Fruit fly (Drosophila melanogaster) whole organism, adult: ENCODE measurements around the gene Naa30A.

Experiments used
- CG11617 ChIP-seq: fragments of 200-800 bp; sonication (Bioruptor generic); optimal IDR thresholded peaks from 2 replicates; lab custom pipeline; 2017; ENCODE audit warnings: mild to moderate bottlenecking, missing biosample characterization, missing genetic modification reagents, missing genetic modification characterization
- CG12768 ChIP-seq: fragments of 200-800 bp; sonication (Bioruptor generic); optimal IDR thresholded peaks from 2 replicates; lab custom pipeline; 2017; ENCODE audit warnings: missing biosample characterization, missing genetic modification characterization, mild to moderate bottlenecking, moderate library complexity, missing genetic modification reagents
- CG14711 ChIP-seq: fragments of 200-800 bp; sonication (Bioruptor generic); optimal IDR thresholded peaks from 2 replicates; lab custom pipeline; 2018; ENCODE audit warnings: missing biosample characterization, mild to moderate bottlenecking, missing genetic modification characterization, moderate library complexity
- CG1620 ChIP-seq: fragments of 200-800 bp; sonication (Bioruptor generic); optimal IDR thresholded peaks from 2 replicates; lab custom pipeline; 2016; ENCODE audit warnings: missing biosample characterization, missing genetic modification characterization
- CG33017 ChIP-seq: fragments of 200-800 bp; sonication (Bioruptor generic); optimal IDR thresholded peaks from 2 replicates; lab custom pipeline; 2018; ENCODE audit warnings: missing biosample characterization, mild to moderate bottlenecking, missing genetic modification characterization, moderate library complexity
- CG5204 ChIP-seq: fragments of 200-800 bp; sonication (Bioruptor generic); optimal IDR thresholded peaks from 2 replicates; lab custom pipeline; 2016; ENCODE audit warnings: missing biosample characterization, missing genetic modification characterization
- CG7045 ChIP-seq: fragments of 200-800 bp; sonication (Bioruptor generic); optimal IDR thresholded peaks from 2 replicates; lab custom pipeline; 2017; ENCODE audit warnings: missing biosample characterization, mild to moderate bottlenecking, missing genetic modification characterization
- CG7101 ChIP-seq: fragments of 200-800 bp; sonication (Bioruptor generic); optimal IDR thresholded peaks from 2 replicates; lab custom pipeline; 2018; ENCODE audit warnings: missing biosample characterization, mild to moderate bottlenecking, missing genetic modification characterization, moderate library complexity
- Clk ChIP-seq: fragments of 200-800 bp; sonication (Bioruptor generic); optimal IDR thresholded peaks from 2 replicates; lab custom pipeline; 2017; ENCODE audit warnings: missing biosample characterization, missing genetic modification characterization
- Crg-1 ChIP-seq: fragments of 200-800 bp; sonication (Bioruptor generic); optimal IDR thresholded peaks from 2 replicates; lab custom pipeline; 2016; ENCODE audit warnings: missing biosample characterization, missing genetic modification characterization
- Hr96 ChIP-seq: fragments of 200-800 bp; sonication (Bioruptor generic); optimal IDR thresholded peaks from 2 replicates; lab custom pipeline; 2016; ENCODE audit warnings: missing biosample characterization, missing genetic modification characterization
- Mnt ChIP-seq: fragments of 200-800 bp; sonication (Bioruptor generic); optimal IDR thresholded peaks from 2 replicates; lab custom pipeline; 2016; ENCODE audit warnings: missing biosample characterization, mild to moderate bottlenecking, missing genetic modification characterization
- bab1 ChIP-seq: fragments of 200-800 bp; sonication (Bioruptor generic); optimal IDR thresholded peaks from 3 replicates; lab custom pipeline; 2019; ENCODE audit warnings: missing biosample characterization, mild to moderate bottlenecking, missing genetic modification characterization, moderate library complexity
- cic ChIP-seq: fragments of 200-800 bp; sonication (Bioruptor generic); optimal IDR thresholded peaks from 2 replicates; lab custom pipeline; 2017; ENCODE audit warnings: missing biosample characterization, mild to moderate bottlenecking, missing genetic modification characterization, moderate library complexity
- cnc ChIP-seq, 2 experiments: fragments of >200 bp; optimal IDR thresholded peaks; 2 replicates each; lab custom pipeline; 2017
- kay ChIP-seq: fragments of 200-800 bp; sonication (Bioruptor generic); peaks from one replicate; lab custom pipeline; 2016; ENCODE audit warnings: missing biosample characterization, missing genetic modification characterization, borderline replicate concordance
- ovo ChIP-seq: fragments of 200-800 bp; sonication (Bioruptor generic); optimal IDR thresholded peaks from 2 replicates; lab custom pipeline; 2016; ENCODE audit warnings: missing biosample characterization, missing genetic modification characterization
- pad ChIP-seq: fragments of 200-800 bp; sonication (Bioruptor generic); optimal IDR thresholded peaks from 3 replicates; lab custom pipeline; 2017; ENCODE audit warnings: missing biosample characterization, missing genetic modification characterization, mild to moderate bottlenecking, moderate library complexity, missing genetic modification reagents
- tj ChIP-seq: fragments of 200-800 bp; sonication (Bioruptor generic); optimal IDR thresholded peaks from 3 replicates; lab custom pipeline; 2017; ENCODE audit warnings: missing biosample characterization, mild to moderate bottlenecking, missing genetic modification characterization, moderate library complexity
- toe ChIP-seq: fragments of 200-800 bp; sonication (Bioruptor generic); optimal IDR thresholded peaks from 2 replicates; lab custom pipeline; 2016; ENCODE audit warnings: missing biosample characterization, missing genetic modification characterization

Gene Naa30A

dm6 chrX:1341944-1342392 lies at the start of gene Naa30A:
Gene Naa30A (plus strand): TSS chrX:1342106.
- peak; percentile 11 for TF ChIP-seq CG11617 (GFP tag; lab: Kevin White, UChicago)
- peak; percentile 59 for TF ChIP-seq Mnt (GFP tag; lab: Kevin White, UChicago)
- no peak for TF ChIP-seq cnc (optimal IDR thresholded peaks at IDR 0.05; lab: Kevin White, UChicago)
- no peak for TF ChIP-seq CG1620 (GFP tag; lab: Kevin White, UChicago)
- no peak for TF ChIP-seq CG14711 (tag; lab: Kevin White, UChicago)
- no peak for TF ChIP-seq ovo (GFP tag; lab: Kevin White, UChicago)
- peak; percentile 16 for TF ChIP-seq tj (GFP tag; lab: Kevin White, UChicago)
- TF ChIP-seq kay (GFP tag; lab: Kevin White, UChicago) = no peak
- peak; percentile 1 for TF ChIP-seq cic
- no peak for TF ChIP-seq Clk (GFP tag; lab: Kevin White, UChicago)
- TF ChIP-seq CG12768 (GFP tag; lab: Kevin White, UChicago) = no peak
- TF ChIP-seq CG7101 (tag; lab: Kevin White, UChicago) = peak; percentile 7
- TF ChIP-seq bab1 (GFP tag; lab: Kevin White, UChicago) = peak; percentile 42
- TF ChIP-seq Hr96 (GFP tag; lab: Kevin White, UChicago) = no peak

- TF ChIP-seq pad (GFP tag; lab: Kevin White, UChicago) = no peak
- TF ChIP-seq Hr96 (GFP tag; lab: Kevin White, UChicago) = no peak
- TF ChIP-seq CG33017 (tag; lab: Kevin White, UChicago) = no peak
Observed at dm6 chrX:1298287-1298686, 43.6 kb upstream of the Naa30A start, which contains the start of gene CG32811. Gene CG32811 (minus strand): TSS chrX:1298387.

- TF ChIP-seq CG11617 (GFP tag; lab: Kevin White, UChicago) (no peak), CG5204 (GFP tag; lab: Kevin White, UChicago) (no peak), cic (no peak), cnc (optimal IDR thresholded peaks at IDR 0.05; lab: Kevin White, UChicago) (no peak), toe (GFP tag; lab: Kevin White, UChicago) (no peak), CG7101 (tag; lab: Kevin White, UChicago) (no peak), bab1 (GFP tag; lab: Kevin White, UChicago) (no peak), CG14711 (tag; lab: Kevin White, UChicago) (no peak), ovo (GFP tag; lab: Kevin White, UChicago) (no peak), CG33017 (tag; lab: Kevin White, UChicago) (no peak), tj (GFP tag; lab: Kevin White, UChicago) (no peak), CG12768 (GFP tag; lab: Kevin White, UChicago) (no peak), Mnt (GFP tag; lab: Kevin White, UChicago) (no peak)
Observed at dm6 chrX:1299928-1300327, 42.0 kb upstream of the Naa30A start.

dm6 chrX:1303961-1304360 lies 37.9 kb upstream of the Naa30A start:
- TF ChIP-seq CG7101 (tag; lab: Kevin White, UChicago) (no peak), ovo (GFP tag; lab: Kevin White, UChicago) (no peak), bab1 (GFP tag; lab: Kevin White, UChicago) (no peak), Mnt (GFP tag; lab: Kevin White, UChicago) (no peak), cnc (optimal IDR thresholded peaks at IDR 0.05; lab: Kevin White, UChicago) (no peak), CG14711 (tag; lab: Kevin White, UChicago) (no peak), CG5204 (GFP tag; lab: Kevin White, UChicago) (no peak), Crg-1 (GFP tag; lab: Kevin White, UChicago) (no peak), tj (GFP tag; lab: Kevin White, UChicago) (no peak), CG7045 (GFP tag; lab: Kevin White, UChicago) (no peak), CG33017 (tag; lab: Kevin White, UChicago) (no peak), cic (no peak), CG12768 (GFP tag; lab: Kevin White, UChicago) (no peak), pad (GFP tag; lab: Kevin White, UChicago) (no peak), toe (GFP tag; lab: Kevin White, UChicago) (no peak), kay (GFP tag; lab: Kevin White, UChicago) (no peak), CG11617 (GFP tag; lab: Kevin White, UChicago) (no peak), Hr96 (GFP tag; lab: Kevin White, UChicago) (no peak), CG1620 (GFP tag; lab: Kevin White, UChicago) (no peak)

- TF ChIP-seq CG5204 (GFP tag; lab: Kevin White, UChicago) (no peak), bab1 (GFP tag; lab: Kevin White, UChicago) (peak; percentile 29)
Observed at dm6 chrX:1308444-1308843, 33.5 kb upstream of the Naa30A start.

dm6 chrX:1311218-1311617 lies 30.7 kb upstream of the Naa30A start:
- no peak for TF ChIP-seq CG11617 (GFP tag; lab: Kevin White, UChicago)
- no peak for TF ChIP-seq CG7101 (tag; lab: Kevin White, UChicago)
- TF ChIP-seq cic = no peak
- no peak for TF ChIP-seq ovo (GFP tag; lab: Kevin White, UChicago)
- no peak for TF ChIP-seq Mnt (GFP tag; lab: Kevin White, UChicago)
- TF ChIP-seq kay (GFP tag; lab: Kevin White, UChicago) = no peak
- TF ChIP-seq CG5204 (GFP tag; lab: Kevin White, UChicago) = no peak
- TF ChIP-seq Clk (GFP tag; lab: Kevin White, UChicago) = no peak
- no peak for TF ChIP-seq toe (GFP tag; lab: Kevin White, UChicago)
- no peak for TF ChIP-seq cnc (optimal IDR thresholded peaks at IDR 0.05; lab: Kevin White, UChicago)
- no peak for TF ChIP-seq bab1 (GFP tag; lab: Kevin White, UChicago)
- TF ChIP-seq pad (GFP tag; lab: Kevin White, UChicago) = no peak
- TF ChIP-seq CG12768 (GFP tag; lab: Kevin White, UChicago) = no peak
- TF ChIP-seq tj (GFP tag; lab: Kevin White, UChicago) = no peak
- TF ChIP-seq CG1620 (GFP tag; lab: Kevin White, UChicago) = no peak
- TF ChIP-seq CG33017 (tag; lab: Kevin White, UChicago) = no peak
- no peak for TF ChIP-seq CG14711 (tag; lab: Kevin White, UChicago)
